Fruit fly (Drosophila melanogaster) whole organism, embryonic: ENCODE measurements around the gene PolQ.
A peak's percentile ranks its signal among the peaks of the same experiment; 100 is the strongest.

Experiments used
- B-H2 ChIP-seq: fragments of 200-800 bp; sonication (Bioruptor generic); optimal IDR thresholded peaks from 2 replicates; lab custom pipeline; 2018; ENCODE audit warnings: missing biosample characterization, mild to moderate bottlenecking, missing genetic modification characterization
- CG1024 ChIP-seq: fragments of 200-800 bp; sonication (Bioruptor generic); IDR thresholded peaks from 2 replicates; pipeline ENCODE4 v1.3.6; 2022; ENCODE audit warnings: missing biosample characterization, missing genetic modification characterization
- CG11696 ChIP-seq: fragments of 200-800 bp; sonication (Bioruptor generic); IDR thresholded peaks from 2 replicates; pipeline ENCODE4 v1.3.6; 2022; ENCODE audit warnings: missing biosample characterization, missing genetic modification characterization
- CG12104 ChIP-seq: fragments of 200-800 bp; sonication (Bioruptor generic); optimal IDR thresholded peaks from 3 replicates; lab custom pipeline; 2016; ENCODE audit warnings: missing biosample characterization, missing genetic modification characterization
- CG12744 ChIP-seq: fragments of 200-800 bp; sonication (Bioruptor generic); optimal IDR thresholded peaks from 2 replicates; lab custom pipeline; 2016; ENCODE audit warnings: missing biosample characterization, missing genetic modification characterization
- CG12769 ChIP-seq: fragments of 200-800 bp; sonication (Bioruptor generic); optimal IDR thresholded peaks from 2 replicates; lab custom pipeline; 2019; ENCODE audit warnings: missing biosample characterization, mild to moderate bottlenecking, missing genetic modification characterization, moderate library complexity
- CG13287 ChIP-seq: fragments of 200-800 bp; sonication (Bioruptor generic); IDR thresholded peaks from 2 replicates; pipeline ENCODE4 v1.3.6; 2022; ENCODE audit warnings: missing biosample characterization, missing genetic modification characterization; ENCODE audit not compliant: partially characterized antibody
- CG14050 ChIP-seq: fragments of 200-800 bp; sonication (Bioruptor generic); IDR thresholded peaks from 3 replicates; pipeline ENCODE4 v1.3.6; 2022; ENCODE audit warnings: missing biosample characterization, missing genetic modification characterization
- CG1529 ChIP-seq: fragments of 200-800 bp; sonication (Bioruptor generic); optimal IDR thresholded peaks from 3 replicates; lab custom pipeline; 2018; ENCODE audit warnings: missing biosample characterization, missing genetic modification characterization
- CG1602 ChIP-seq: fragments of 200-800 bp; sonication (Bioruptor generic); optimal IDR thresholded peaks from 3 replicates; lab custom pipeline; 2016; ENCODE audit warnings: missing biosample characterization, missing genetic modification characterization
- CG18262 ChIP-seq: fragments of 200-800 bp; optimal IDR thresholded peaks from 3 replicates; lab custom pipeline; 2019; ENCODE audit warnings: missing biosample characterization, mild to moderate bottlenecking, missing genetic modification characterization, moderate library complexity
- CG3065 ChIP-seq: fragments of 200-800 bp; sonication (Bioruptor generic); optimal IDR thresholded peaks from 2 replicates; lab custom pipeline; 2016; ENCODE audit warnings: missing biosample characterization, missing genetic modification characterization
- CG32532 ChIP-seq: fragments of 200-800 bp; sonication (Bioruptor generic); IDR thresholded peaks from 2 replicates; pipeline ENCODE4 v1.3.6; 2022; ENCODE audit warnings: missing biosample characterization, missing genetic modification characterization
- CG33213 ChIP-seq: fragments of 200-800 bp; sonication (Bioruptor generic); optimal IDR thresholded peaks from 3 replicates; lab custom pipeline; 2016; ENCODE audit warnings: missing biosample characterization, missing genetic modification characterization
- CG33557 ChIP-seq: fragments of 200-800 bp; sonication (Bioruptor generic); optimal IDR thresholded peaks from 2 replicates; lab custom pipeline; 2019; ENCODE audit warnings: missing biosample characterization, mild to moderate bottlenecking, missing genetic modification characterization, moderate library complexity
- CG4282 ChIP-seq: fragments of 200-800 bp; sonication (Bioruptor generic); optimal IDR thresholded peaks from 2 replicates; lab custom pipeline; 2016; ENCODE audit warnings: missing biosample characterization, missing genetic modification characterization
- CG4360 ChIP-seq: fragments of 200-800 bp; sonication (Bioruptor generic); IDR thresholded peaks from 2 replicates; pipeline ENCODE4 v1.3.6; 2022; ENCODE audit warnings: missing biosample characterization, missing genetic modification characterization
- CG4404 ChIP-seq: fragments of 200-800 bp; sonication (Bioruptor generic); IDR thresholded peaks from 2 replicates; pipeline ENCODE4 v1.3.6; 2022; ENCODE audit warnings: missing biosample characterization, missing genetic modification characterization
- CG6765 ChIP-seq: fragments of 200-800 bp; sonication (Bioruptor generic); optimal IDR thresholded peaks from 3 replicates; lab custom pipeline; 2017; ENCODE audit warnings: missing biosample characterization, mild to moderate bottlenecking, missing genetic modification characterization
- CG7963 ChIP-seq: fragments of 200-800 bp; sonication (Bioruptor generic); IDR thresholded peaks from 3 replicates; pipeline ENCODE4 v1.3.6; 2022; ENCODE audit warnings: missing biosample characterization, missing genetic modification characterization; ENCODE audit not compliant: partially characterized antibody
- CG8089 ChIP-seq: fragments of 200-800 bp; sonication (Bioruptor generic); optimal IDR thresholded peaks from 3 replicates; lab custom pipeline; 2016; ENCODE audit warnings: missing biosample characterization, missing genetic modification characterization
- CG8944 ChIP-seq: fragments of 200-800 bp; sonication (Bioruptor generic); optimal IDR thresholded peaks from 3 replicates; lab custom pipeline; 2016; ENCODE audit warnings: missing biosample characterization, missing genetic modification characterization
- CG9817 ChIP-seq: fragments of 200-800 bp; sonication (Bioruptor generic); optimal IDR thresholded peaks from 2 replicates; lab custom pipeline; 2018; ENCODE audit warnings: missing biosample characterization, mild to moderate bottlenecking, missing genetic modification characterization, moderate library complexity
- D19B ChIP-seq: fragments of 200-800 bp; sonication (Bioruptor generic); optimal IDR thresholded peaks from 2 replicates; lab custom pipeline; 2017; ENCODE audit warnings: missing biosample characterization, mild to moderate bottlenecking, missing genetic modification characterization
- HLH3B ChIP-seq: fragments of 200-800 bp; sonication (Bioruptor generic); IDR thresholded peaks from 2 replicates; pipeline ENCODE4 v1.3.6; 2022; ENCODE audit warnings: missing biosample characterization, missing genetic modification characterization
- Hmr ChIP-seq: fragments of 200-800 bp; sonication (Bioruptor generic); optimal IDR thresholded peaks from 3 replicates; lab custom pipeline; 2017; ENCODE audit warnings: mild to moderate bottlenecking, missing biosample characterization, missing genetic modification reagents, missing genetic modification characterization
- Optix ChIP-seq: fragments of 200-800 bp; sonication (Bioruptor generic); IDR thresholded peaks from 3 replicates; pipeline ENCODE4 v1.3.6; 2022; ENCODE audit warnings: missing biosample characterization, missing genetic modification characterization
- Spps ChIP-seq: fragments of 200-800 bp; sonication (Bioruptor generic); optimal IDR thresholded peaks from 2 replicates; lab custom pipeline; 2018; ENCODE audit warnings: missing biosample characterization, mild to moderate bottlenecking, missing genetic modification characterization
- Xbp1 ChIP-seq: fragments of 200-800 bp; sonication (Bioruptor generic); optimal IDR thresholded peaks from 3 replicates; lab custom pipeline; 2016; ENCODE audit warnings: missing biosample characterization, mild to moderate bottlenecking, missing genetic modification characterization
- YL-1 ChIP-seq: fragments of 200-800 bp; sonication (Bioruptor generic); optimal IDR thresholded peaks from 3 replicates; lab custom pipeline; 2017; ENCODE audit warnings: missing biosample characterization, mild to moderate bottlenecking, missing genetic modification characterization
- ab ChIP-seq: fragments of 200-800 bp; sonication (Bioruptor generic); optimal IDR thresholded peaks from 2 replicates; lab custom pipeline; 2016; ENCODE audit warnings: missing biosample characterization, missing genetic modification characterization
- aop ChIP-seq: fragments of 200-800 bp; sonication (Bioruptor generic); IDR thresholded peaks from 2 replicates; pipeline ENCODE4 v1.3.6; 2022; ENCODE audit warnings: missing biosample characterization, missing genetic modification characterization
- ap ChIP-seq: fragments of 200-800 bp; sonication (Bioruptor generic); IDR thresholded peaks from 2 replicates; pipeline ENCODE4 v1.3.6; 2022; ENCODE audit warnings: missing biosample characterization, missing genetic modification characterization
- az2 ChIP-seq: fragments of 200-800 bp; sonication (Bioruptor generic); optimal IDR thresholded peaks from 3 replicates; lab custom pipeline; 2016; ENCODE audit warnings: missing biosample characterization, missing genetic modification characterization
- bbx ChIP-seq: fragments of 200-800 bp; sonication (Bioruptor generic); IDR thresholded peaks from 2 replicates; pipeline ENCODE4 v1.3.6; 2022; ENCODE audit warnings: missing biosample characterization, missing genetic modification characterization; ENCODE audit not compliant: partially characterized antibody
- dmrt11E ChIP-seq: fragments of 200-800 bp; sonication (Bioruptor generic); optimal IDR thresholded peaks from 3 replicates; lab custom pipeline; 2018; ENCODE audit warnings: missing biosample characterization, mild to moderate bottlenecking, missing genetic modification characterization, moderate library complexity
- fd102C ChIP-seq: fragments of 200-800 bp; sonication (Bioruptor generic); optimal IDR thresholded peaks from 2 replicates; lab custom pipeline; 2018; ENCODE audit warnings: missing biosample characterization, mild to moderate bottlenecking, missing genetic modification characterization, moderate library complexity
- gcm2 ChIP-seq: fragments of 200-800 bp; sonication (Bioruptor generic); optimal IDR thresholded peaks from 2 replicates; lab custom pipeline; 2016; ENCODE audit warnings: missing biosample characterization, missing genetic modification characterization
- grau ChIP-seq: fragments of 200-800 bp; optimal IDR thresholded peaks from 3 replicates; lab custom pipeline; 2019; ENCODE audit warnings: missing biosample characterization, mild to moderate bottlenecking, missing genetic modification characterization, moderate library complexity
- gro ChIP-seq: fragments of 200-800 bp; sonication (Bioruptor generic); optimal IDR thresholded peaks from 2 replicates; lab custom pipeline; 2016; ENCODE audit warnings: missing biosample characterization, missing genetic modification characterization
- hbn ChIP-seq: fragments of 200-800 bp; sonication (Bioruptor generic); IDR thresholded peaks from 2 replicates; pipeline ENCODE4 v1.3.6; 2022; ENCODE audit warnings: missing biosample characterization, missing genetic modification characterization; ENCODE audit not compliant: partially characterized antibody
- klu ChIP-seq: fragments of 200-800 bp; sonication (Bioruptor generic); IDR thresholded peaks from 2 replicates; pipeline ENCODE4 v1.3.6; 2022; ENCODE audit warnings: missing biosample characterization, missing genetic modification characterization
- nerfin-2 ChIP-seq: fragments of 200-800 bp; sonication (Bioruptor generic); IDR thresholded peaks from 2 replicates; pipeline ENCODE4 v1.3.6; 2022; ENCODE audit warnings: missing biosample characterization, missing genetic modification characterization; ENCODE audit not compliant: partially characterized antibody
- odd ChIP-seq: fragments of 200-800 bp; sonication (Bioruptor generic); optimal IDR thresholded peaks from 2 replicates; lab custom pipeline; 2017; ENCODE audit warnings: missing biosample characterization, mild to moderate bottlenecking, missing genetic modification characterization
- salm ChIP-seq: fragments of 200-800 bp; sonication (Bioruptor generic); optimal IDR thresholded peaks from 2 replicates; lab custom pipeline; 2018; ENCODE audit warnings: missing biosample characterization, mild to moderate bottlenecking, missing genetic modification characterization
- scrt ChIP-seq: fragments of 200-800 bp; sonication (Bioruptor generic); optimal IDR thresholded peaks from 2 replicates; lab custom pipeline; 2018; ENCODE audit warnings: missing biosample characterization, mild to moderate bottlenecking, missing genetic modification characterization, moderate library complexity
- seq ChIP-seq: fragments of 200-800 bp; sonication (Bioruptor generic); IDR thresholded peaks from 2 replicates; pipeline ENCODE4 v1.3.6; 2022; ENCODE audit warnings: missing biosample characterization, missing genetic modification characterization
- sim ChIP-seq: fragments of 200-800 bp; sonication (Bioruptor generic); IDR thresholded peaks from 2 replicates; pipeline ENCODE4 v1.3.6; 2022; ENCODE audit warnings: missing biosample characterization, missing genetic modification characterization
- stwl ChIP-seq: fragments of 200-800 bp; sonication (Bioruptor generic); optimal IDR thresholded peaks from 3 replicates; lab custom pipeline; 2018; ENCODE audit warnings: missing biosample characterization, mild to moderate bottlenecking, missing genetic modification characterization, moderate library complexity
- tup ChIP-seq: fragments of 200-800 bp; sonication (Bioruptor generic); optimal IDR thresholded peaks from 2 replicates; lab custom pipeline; 2016; ENCODE audit warnings: missing biosample characterization, mild to moderate bottlenecking, missing genetic modification characterization, moderate library complexity
- usp ChIP-seq: fragments of >200 bp; optimal IDR thresholded peaks from 2 replicates; lab custom pipeline; 2017; ENCODE audit warnings: missing biosample characterization, missing genetic modification characterization
- zen ChIP-seq: fragments of 200-800 bp; sonication (Bioruptor generic); optimal IDR thresholded peaks from 3 replicates; lab custom pipeline; 2018; ENCODE audit warnings: missing biosample characterization, mild to moderate bottlenecking, missing genetic modification characterization, moderate library complexity

Gene PolQ

DNA sequence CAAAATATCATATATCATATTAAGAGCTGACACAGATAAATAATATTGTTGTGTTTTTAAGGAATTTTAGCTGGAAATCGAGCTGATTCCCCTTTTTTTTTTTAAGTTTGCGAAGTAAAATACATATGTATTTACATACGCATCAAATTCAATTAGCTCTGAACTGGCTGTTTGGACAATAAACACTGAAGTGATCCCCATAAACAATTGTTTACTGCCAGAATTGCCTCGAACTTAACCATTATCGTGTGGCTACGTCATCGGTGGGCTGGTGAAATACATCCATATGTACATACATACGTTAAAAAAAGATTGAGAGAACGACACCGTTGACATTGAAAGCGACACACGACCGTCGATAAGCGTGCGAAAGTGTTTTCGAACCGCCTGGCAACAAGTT is 4.2 kb upstream of the PolQ start:
- no peak for TF ChIP-seq ab (GFP tag; lab: Kevin White, UChicago)
- no peak for TF ChIP-seq aop (GFP tag; lab: Robert Waterston, UW)
- TF ChIP-seq CG6765 (GFP tag; lab: Kevin White, UChicago): peak; percentile 57
- peak; percentile 47 for TF ChIP-seq CG12769 (tag; lab: Kevin White, UChicago)
- TF ChIP-seq CG4404: no peak
- no peak for TF ChIP-seq CG18262
- TF ChIP-seq CG33213 (GFP tag; lab: Kevin White, UChicago): no peak
- no peak for TF ChIP-seq hbn (GFP tag; lab: Robert Waterston, UW)
- no peak for TF ChIP-seq Xbp1 (GFP tag; lab: Kevin White, UChicago)
- TF ChIP-seq Hmr (GFP tag; lab: Kevin White, UChicago): peak; percentile 23
- TF ChIP-seq klu: no peak
- TF ChIP-seq CG32532 (GFP tag; lab: Robert Waterston, UW): no peak
- no peak for TF ChIP-seq CG1529 (GFP tag; lab: Kevin White, UChicago)
- TF ChIP-seq CG7963: no peak
- no peak for TF ChIP-seq CG8944
- TF ChIP-seq salm: no peak
- TF ChIP-seq CG4360: no peak
- TF ChIP-seq CG12744 (GFP tag; lab: Kevin White, UChicago): no peak
- TF ChIP-seq gro (GFP tag; lab: Kevin White, UChicago): no peak
- TF ChIP-seq D19B (GFP tag; lab: Kevin White, UChicago): no peak
- TF ChIP-seq scrt (GFP tag; lab: Kevin White, UChicago): no peak
- no peak for TF ChIP-seq CG9817 (tag; lab: Kevin White, UChicago)
- no peak for TF ChIP-seq CG3065 (GFP tag; lab: Kevin White, UChicago)
- TF ChIP-seq stwl (tag; lab: Kevin White, UChicago): no peak
- no peak for TF ChIP-seq Optix (GFP tag; lab: Robert Waterston, UW)
- no peak for TF ChIP-seq dmrt11E (tag; lab: Kevin White, UChicago)
- no peak for TF ChIP-seq CG12104 (GFP tag; lab: Kevin White, UChicago)
- TF ChIP-seq seq (GFP tag; lab: Robert Waterston, UW): no peak
- no peak for TF ChIP-seq az2 (GFP tag; lab: Kevin White, UChicago)
- no peak for TF ChIP-seq tup (GFP tag; lab: Kevin White, UChicago)
- no peak for TF ChIP-seq CG8089
- TF ChIP-seq grau (tag; lab: Kevin White, UChicago): no peak
- TF ChIP-seq sim (GFP tag; lab: Robert Waterston, UW): no peak
- TF ChIP-seq HLH3B (GFP tag; lab: Robert Waterston, UW): no peak
- TF ChIP-seq zen (tag; lab: Kevin White, UChicago): no peak
- no peak for TF ChIP-seq CG1602 (GFP tag; lab: Kevin White, UChicago)
- no peak for TF ChIP-seq YL-1 (GFP tag; lab: Kevin White, UChicago)
- no peak for TF ChIP-seq CG33557 (GFP tag; lab: Kevin White, UChicago)
- no peak for TF ChIP-seq odd (GFP tag; lab: Kevin White, UChicago)
- TF ChIP-seq Spps (tag; lab: Kevin White, UChicago): no peak
- no peak for TF ChIP-seq bbx (GFP tag; lab: Robert Waterston, UW)
- no peak for TF ChIP-seq nerfin-2 (GFP tag; lab: Robert Waterston, UW)
- TF ChIP-seq usp (GFP tag; lab: Kevin White, UChicago): no peak
- no peak for TF ChIP-seq gcm2 (GFP tag; lab: Kevin White, UChicago)
- peak; percentile 60 for TF ChIP-seq B-H2
- TF ChIP-seq CG14050 (GFP tag; lab: Robert Waterston, UW): no peak
- TF ChIP-seq CG1024 (GFP tag; lab: Robert Waterston, UW): no peak
- no peak for TF ChIP-seq ap
- no peak for TF ChIP-seq fd102C (GFP tag; lab: Kevin White, UChicago)
- TF ChIP-seq CG13287 (GFP tag; lab: Robert Waterston, UW): no peak
- TF ChIP-seq CG4282 (GFP tag; lab: Kevin White, UChicago): no peak
- TF ChIP-seq CG11696 (GFP tag; lab: Robert Waterston, UW): no peak
